Fruit fly (Drosophila melanogaster) whole organism, pupa: ENCODE data around the gene AspRS-m.

Experiments used
- CG12605 ChIP-seq: fragments of 200-800 bp; sonication (Bioruptor generic); IDR thresholded peaks from 2 replicates; pipeline ENCODE4 v1.3.6; 2022; ENCODE audit warnings: missing biosample characterization, missing genetic modification characterization
- CG15710 ChIP-seq: fragments of 200-800 bp; sonication (Bioruptor generic); optimal IDR thresholded peaks from 2 replicates; lab custom pipeline; 2018; ENCODE audit warnings: missing biosample characterization, mild to moderate bottlenecking, missing genetic modification characterization, moderate library complexity
- CG8159 ChIP-seq: fragments of 200-800 bp; sonication (Bioruptor generic); optimal IDR thresholded peaks from 3 replicates; lab custom pipeline; 2018; ENCODE audit warnings: missing biosample characterization, mild to moderate bottlenecking, missing genetic modification characterization, moderate library complexity
- CG8301 ChIP-seq: fragments of 200-800 bp; sonication (Bioruptor generic); optimal IDR thresholded peaks from 2 replicates; lab custom pipeline; 2018; ENCODE audit warnings: missing biosample characterization, mild to moderate bottlenecking, missing genetic modification characterization
- CG9948 ChIP-seq: fragments of 200-800 bp; sonication (Bioruptor generic); optimal IDR thresholded peaks from 2 replicates; lab custom pipeline; 2018; ENCODE audit warnings: missing biosample characterization, mild to moderate bottlenecking, missing genetic modification characterization, moderate library complexity
- Ets98B ChIP-seq: fragments of 200-800 bp; sonication (Bioruptor generic); IDR thresholded peaks from 2 replicates; pipeline ENCODE4 v1.3.6; 2022; ENCODE audit warnings: missing biosample characterization, missing genetic modification characterization
- Pif1A ChIP-seq: fragments of 200-800 bp; sonication (Bioruptor generic); optimal IDR thresholded peaks from 3 replicates; lab custom pipeline; 2016; ENCODE audit warnings: missing biosample characterization, missing genetic modification characterization

DNA sequence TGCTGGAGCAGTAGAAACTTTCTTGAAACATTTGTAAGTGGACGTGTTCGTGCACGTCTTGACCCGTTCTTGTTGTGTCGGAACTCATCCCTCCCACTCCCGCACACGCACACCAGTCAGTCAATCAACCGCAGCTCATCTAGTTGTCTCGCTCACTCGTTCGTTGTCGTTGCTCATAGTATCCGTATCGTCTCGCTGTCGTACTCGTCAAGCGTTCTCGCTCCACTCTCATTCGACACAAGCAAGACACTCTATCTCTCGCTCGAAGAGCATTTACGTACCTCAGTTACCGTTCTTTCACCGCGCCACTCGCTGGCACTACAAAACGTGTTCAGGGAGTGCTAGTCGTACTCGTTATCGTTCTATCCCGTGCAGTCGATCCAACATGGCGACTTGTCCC, 39.3 kb upstream of the AspRS-m start:
- TF ChIP-seq CG12605 (GFP tag; lab: Robert Waterston, UW) (no peak), Pif1A (GFP tag; lab: Kevin White, UChicago) (no peak), Ets98B (GFP tag; lab: Robert Waterston, UW) (no peak), CG8159 (tag; lab: Kevin White, UChicago) (no peak), CG8301 (tag; lab: Kevin White, UChicago) (no peak), CG9948 (no peak), CG15710 (tag; lab: Kevin White, UChicago) (no peak)
